Worm (Caenorhabditis elegans): Measurements from ENCODE around the gene F41B5.1.

F41B5.1 gene

DNA sequence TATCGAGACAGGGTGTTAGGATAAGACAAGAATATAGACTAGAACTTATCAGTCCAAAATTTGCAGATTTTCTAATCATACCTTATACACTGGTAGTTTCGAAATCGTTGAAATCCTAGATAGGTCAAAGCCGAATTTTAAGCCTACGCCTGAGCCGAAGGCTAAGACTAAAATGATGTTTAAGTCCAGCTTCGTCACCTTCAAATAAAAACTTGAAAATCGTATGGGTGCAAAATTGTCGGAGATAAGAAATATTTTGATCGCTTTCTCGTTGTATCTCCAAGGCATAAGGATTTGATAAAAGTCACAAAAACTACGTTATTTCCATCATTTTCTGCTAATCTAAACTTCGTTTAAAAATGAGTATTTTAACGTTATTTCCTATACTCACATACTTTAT, 5.3 kb downstream of the F41B5.1 start, which contains the start of gene F41B5.12:
TSS of gene F41B5.12 (plus strand) at position 301 of the 400 bp plus-strand sequence.
- no peak for TF ChIP-seq tra-4 (tag; optimal IDR thresholded peaks at IDR 0.05)
- no peak for TF ChIP-seq sea-1 (GFP tag; conservative IDR thresholded peaks at IDR 0.05)
- TF ChIP-seq scrt-1 (GFP tag; IDR thresholded peaks at IDR 0.05): no peak
- TF ChIP-seq B0310.2 (tag; optimal IDR thresholded peaks at IDR 0.05): no peak
- no peak for TF ChIP-seq hmbx-1 (tag; optimal IDR thresholded peaks at IDR 0.05)
- TF ChIP-seq F13C5.2 (tag; optimal IDR thresholded peaks at IDR 0.05): no peak
- TF ChIP-seq ets-7 (tag; optimal IDR thresholded peaks at IDR 0.05): no peak
- no peak for TF ChIP-seq tbx-37 (GFP tag; conservative IDR thresholded peaks at IDR 0.05)

DNA sequence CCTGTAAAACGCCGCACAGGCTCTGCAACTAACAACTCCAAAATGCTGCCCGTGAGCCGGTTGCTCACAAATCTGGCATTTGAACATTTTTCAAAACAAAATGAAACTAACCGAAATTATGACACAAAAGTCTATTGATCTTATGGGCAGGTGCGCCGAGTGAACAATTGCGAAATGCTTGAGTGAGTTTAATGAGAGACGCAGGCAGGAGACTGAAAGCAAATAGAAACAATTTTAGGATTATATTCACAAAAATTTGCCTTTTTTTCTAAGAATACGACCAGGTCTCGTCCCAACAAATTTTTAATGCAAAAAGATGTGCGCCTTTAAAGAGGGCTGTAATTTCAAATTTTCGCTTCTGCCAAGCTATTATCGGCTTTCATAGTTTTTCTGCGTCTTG, 9.1 kb downstream of the F41B5.1 start, which contains the start of gene nhr-183:
TSS of gene nhr-183 (minus strand) at position 180 of the 400 bp plus-strand sequence.
- TF ChIP-seq B0310.2 (tag; optimal IDR thresholded peaks at IDR 0.05): no peak
- no peak for TF ChIP-seq flt-1 (GFP tag; IDR thresholded peaks at IDR 0.05)
- TF ChIP-seq pes-1 (GFP tag; IDR thresholded peaks at IDR 0.05): no peak

- TF ChIP-seq tra-4 (tag; optimal IDR thresholded peaks at IDR 0.05) (no peak), tbx-37 (GFP tag; conservative IDR thresholded peaks at IDR 0.05) (no peak), hmbx-1 (tag; optimal IDR thresholded peaks at IDR 0.05) (no peak), flt-1 (GFP tag; IDR thresholded peaks at IDR 0.05) (no peak), aly-1 (tag; optimal IDR thresholded peaks at IDR 0.05) (no peak), ceh-13 (GFP tag; optimal IDR thresholded peaks at IDR 0.05) (no peak)
These were observed 9.6 kb downstream of the F41B5.1 start for ce11 chrV:2264925-2265324.

- TF ChIP-seq sea-1 (GFP tag; conservative IDR thresholded peaks at IDR 0.05): no peak
- no peak for TF ChIP-seq hnd-1 (tag; optimal IDR thresholded peaks at IDR 0.05)
- no peak for TF ChIP-seq flt-1 (GFP tag; IDR thresholded peaks at IDR 0.05)
- no peak for TF ChIP-seq pes-1 (GFP tag; IDR thresholded peaks at IDR 0.05)
- no peak for TF ChIP-seq hmbx-1 (tag; optimal IDR thresholded peaks at IDR 0.05)
- no peak for TF ChIP-seq ceh-36 (tag; optimal IDR thresholded peaks at IDR 0.05)
- no peak for TF ChIP-seq aly-1 (tag; optimal IDR thresholded peaks at IDR 0.05)
- no peak for TF ChIP-seq scrt-1 (GFP tag; IDR thresholded peaks at IDR 0.05)
- TF ChIP-seq tbx-37 (GFP tag; conservative IDR thresholded peaks at IDR 0.05): no peak
- TF ChIP-seq ama-1 (optimal IDR thresholded peaks at IDR 0.05): no peak
- no peak for TF ChIP-seq ceh-13 (GFP tag; optimal IDR thresholded peaks at IDR 0.05)
- no peak for TF ChIP-seq B0310.2 (tag; optimal IDR thresholded peaks at IDR 0.05)
- no peak for TF ChIP-seq F13C5.2 (tag; optimal IDR thresholded peaks at IDR 0.05)
- TF ChIP-seq ets-7 (tag; optimal IDR thresholded peaks at IDR 0.05): no peak
- no peak for TF ChIP-seq tbx-11 (GFP tag; IDR thresholded peaks at IDR 0.05)
These were observed 11.6 kb downstream of the F41B5.1 start, which contains the start of gene nhr-275 for ce11 chrV:2266958-2267357. Gene nhr-275 (minus strand): TSS chrV:2267058.

DNA sequence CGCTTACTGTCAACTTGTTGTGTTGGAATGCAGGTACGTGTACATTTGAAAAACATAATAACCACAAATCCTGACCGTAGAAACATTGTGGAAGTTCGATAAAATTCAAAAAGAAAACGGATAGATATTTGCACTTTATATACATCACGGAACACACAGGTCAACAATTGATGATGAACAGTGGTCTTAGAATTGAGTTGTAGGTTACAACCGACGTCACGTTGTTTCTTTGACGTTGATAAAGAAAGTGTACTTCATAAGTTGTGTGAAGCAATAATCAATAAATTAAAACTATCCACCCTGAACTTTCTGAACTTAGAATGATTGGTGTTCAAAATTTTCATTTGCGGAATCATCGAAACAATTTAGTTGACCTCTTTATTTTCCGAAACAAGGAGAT, 16.4 kb downstream of the F41B5.1 start, which contains the start of gene Y5H2A.1:
TSS of gene Y5H2A.1 (minus strand) at position 101 of the 400 bp plus-strand sequence.
- TF ChIP-seq B0310.2 (tag; optimal IDR thresholded peaks at IDR 0.05): no peak
- TF ChIP-seq hmbx-1 (tag; optimal IDR thresholded peaks at IDR 0.05): no peak
- no peak for TF ChIP-seq sea-1 (GFP tag; conservative IDR thresholded peaks at IDR 0.05)
- no peak for TF ChIP-seq pes-1 (GFP tag; IDR thresholded peaks at IDR 0.05)
- no peak for TF ChIP-seq aly-1 (tag; optimal IDR thresholded peaks at IDR 0.05)
- no peak for TF ChIP-seq scrt-1 (GFP tag; IDR thresholded peaks at IDR 0.05)
- TF ChIP-seq ama-1 (optimal IDR thresholded peaks at IDR 0.05): no peak
- no peak for TF ChIP-seq F13C5.2 (tag; optimal IDR thresholded peaks at IDR 0.05)
- no peak for TF ChIP-seq hnd-1 (tag; optimal IDR thresholded peaks at IDR 0.05)
- TF ChIP-seq tbx-37 (GFP tag; conservative IDR thresholded peaks at IDR 0.05): no peak
- no peak for TF ChIP-seq tra-4 (tag; optimal IDR thresholded peaks at IDR 0.05)
- no peak for TF ChIP-seq ceh-13 (GFP tag; optimal IDR thresholded peaks at IDR 0.05)
- TF ChIP-seq hmg-4 (GFP tag; optimal IDR thresholded peaks at IDR 0.05): no peak
- no peak for TF ChIP-seq ets-7 (tag; optimal IDR thresholded peaks at IDR 0.05)
- no peak for TF ChIP-seq ceh-36 (tag; optimal IDR thresholded peaks at IDR 0.05)
- TF ChIP-seq flt-1 (GFP tag; IDR thresholded peaks at IDR 0.05): no peak
- TF ChIP-seq tbx-11 (GFP tag; IDR thresholded peaks at IDR 0.05): no peak

DNA sequence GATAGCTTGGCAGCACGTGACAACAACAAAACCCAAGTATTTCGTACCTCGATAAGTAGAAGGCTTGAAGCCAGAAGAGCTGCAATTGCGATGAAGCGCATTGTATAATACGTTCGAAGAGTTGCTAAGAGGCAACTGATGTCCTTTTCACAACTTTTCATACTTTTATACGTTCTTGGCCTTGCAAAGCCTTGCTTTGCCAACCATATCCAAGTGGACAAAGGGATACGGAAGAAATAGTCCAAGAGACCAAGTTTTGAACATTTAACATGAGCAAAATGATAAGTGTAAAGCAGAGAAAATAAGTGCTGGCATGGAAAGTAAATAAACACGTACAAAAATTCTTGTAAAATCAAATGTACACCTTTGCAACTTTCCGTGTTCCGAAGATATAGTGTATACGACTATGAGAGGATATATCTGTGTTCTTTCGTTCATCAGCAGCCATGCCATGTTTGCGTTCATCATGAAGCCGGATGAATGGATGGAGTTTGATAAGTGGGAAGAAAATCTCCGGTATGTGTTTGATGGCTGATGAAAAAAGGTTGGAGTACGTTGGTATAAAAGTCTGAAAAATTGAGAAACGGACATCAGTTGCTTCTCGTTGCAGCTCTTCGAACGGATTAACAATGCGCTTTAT, 19.0 kb downstream of the F41B5.1 start, which contains the start of the genes Y5H2A.4 and abu-4:
TSS of gene Y5H2A.4 (minus strand) at position 101 of the 640 bp plus-strand sequence.
TSS of gene abu-4 (plus strand) at position 590 of the 640 bp plus-strand sequence.
- TF ChIP-seq tra-4 (tag; optimal IDR thresholded peaks at IDR 0.05): no peak
- TF ChIP-seq F13C5.2 (tag; optimal IDR thresholded peaks at IDR 0.05): no peak
- no peak for TF ChIP-seq ceh-36 (tag; optimal IDR thresholded peaks at IDR 0.05)
- no peak for TF ChIP-seq ceh-13 (GFP tag; optimal IDR thresholded peaks at IDR 0.05)
- TF ChIP-seq ama-1 (optimal IDR thresholded peaks at IDR 0.05): no peak
- TF ChIP-seq hmbx-1 (tag; optimal IDR thresholded peaks at IDR 0.05): no peak
- no peak for TF ChIP-seq ets-7 (tag; optimal IDR thresholded peaks at IDR 0.05)
- TF ChIP-seq scrt-1 (GFP tag; IDR thresholded peaks at IDR 0.05): no peak
- TF ChIP-seq flt-1 (GFP tag; IDR thresholded peaks at IDR 0.05): no peak
- no peak for TF ChIP-seq B0310.2 (tag; optimal IDR thresholded peaks at IDR 0.05)
- no peak for TF ChIP-seq aly-1 (tag; optimal IDR thresholded peaks at IDR 0.05)
- no peak for TF ChIP-seq sea-1 (GFP tag; conservative IDR thresholded peaks at IDR 0.05)
- TF ChIP-seq pes-1 (GFP tag; IDR thresholded peaks at IDR 0.05): no peak
- no peak for TF ChIP-seq hnd-1 (tag; optimal IDR thresholded peaks at IDR 0.05)
- TF ChIP-seq tbx-37 (GFP tag; conservative IDR thresholded peaks at IDR 0.05): no peak
- TF ChIP-seq hmg-4 (GFP tag; optimal IDR thresholded peaks at IDR 0.05): no peak
- no peak for TF ChIP-seq tbx-11 (GFP tag; IDR thresholded peaks at IDR 0.05)

DNA sequence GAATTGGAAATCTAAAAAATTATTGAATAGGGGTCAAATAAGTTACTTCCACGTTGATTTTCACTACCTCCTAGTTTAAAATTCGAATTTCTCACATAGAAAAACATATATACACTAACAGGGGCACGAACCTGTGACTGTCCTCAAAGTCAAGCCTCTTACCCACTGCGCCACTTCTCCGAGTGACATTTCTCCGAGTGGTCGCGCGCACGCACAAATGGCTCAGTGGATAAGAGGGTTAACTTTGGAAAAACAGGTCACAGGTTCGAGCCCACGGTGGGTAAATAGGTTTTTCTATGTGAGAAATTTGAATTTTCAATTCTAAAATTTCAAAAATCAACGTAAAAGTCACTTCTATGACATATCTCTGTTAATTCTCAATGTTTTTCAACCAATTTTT, 21.9 kb downstream of the F41B5.1 start:
- TF ChIP-seq pes-1 (GFP tag; IDR thresholded peaks at IDR 0.05) (no peak), flt-1 (GFP tag; IDR thresholded peaks at IDR 0.05) (no peak), aly-1 (tag; optimal IDR thresholded peaks at IDR 0.05) (no peak), ets-7 (tag; optimal IDR thresholded peaks at IDR 0.05) (no peak), ceh-13 (GFP tag; optimal IDR thresholded peaks at IDR 0.05) (no peak), tbx-37 (GFP tag; conservative IDR thresholded peaks at IDR 0.05) (no peak), hmg-4 (GFP tag; optimal IDR thresholded peaks at IDR 0.05) (no peak), ama-1 (optimal IDR thresholded peaks at IDR 0.05) (no peak), scrt-1 (GFP tag; IDR thresholded peaks at IDR 0.05) (no peak), ceh-36 (tag; optimal IDR thresholded peaks at IDR 0.05) (no peak), tra-4 (tag; optimal IDR thresholded peaks at IDR 0.05) (no peak), hnd-1 (tag; optimal IDR thresholded peaks at IDR 0.05) (no peak), sea-1 (GFP tag; conservative IDR thresholded peaks at IDR 0.05) (no peak), B0310.2 (tag; optimal IDR thresholded peaks at IDR 0.05) (no peak), hmbx-1 (tag; optimal IDR thresholded peaks at IDR 0.05) (no peak), F13C5.2 (tag; optimal IDR thresholded peaks at IDR 0.05) (no peak), tbx-11 (GFP tag; IDR thresholded peaks at IDR 0.05) (no peak)

Measured in whole organism, early embryonic.